Fruit fly (Drosophila melanogaster): ENCODE data around the gene c12.2.

c12.2 gene

dm6 chrX:9343480-9344477 is 24.6 kb downstream of the c12.2 start (continued):
- TF ChIP-seq N (GFP tag; optimal IDR thresholded peaks at IDR 0.05): no peak
- TF ChIP-seq Dfd (GFP tag; optimal IDR thresholded peaks at IDR 0.05): no peak
- TF ChIP-seq foxo (GFP tag; optimal IDR thresholded peaks at IDR 0.05): peak; percentile 86 to 95
- TF ChIP-seq Rel (GFP tag; optimal IDR thresholded peaks at IDR 0.05): peak; percentile 72
- peak; percentile 66 for TF ChIP-seq Rel (tag; optimal IDR thresholded peaks at IDR 0.05)
- TF ChIP-seq Myc (optimal IDR thresholded peaks at IDR 0.05): no peak

dm6 chrX:9344482-9345106 is 25.4 kb downstream of the c12.2 start:
- no peak for TF ChIP-seq Hr83 (GFP tag; optimal IDR thresholded peaks at IDR 0.05; ENCODE audit: poor library complexity, severe bottlenecking)
- no peak for TF ChIP-seq brk (GFP tag; optimal IDR thresholded peaks at IDR 0.05)
- TF ChIP-seq jim (GFP tag; optimal IDR thresholded peaks at IDR 0.05): peak; percentile 78
- TF ChIP-seq dsf (GFP tag; optimal IDR thresholded peaks at IDR 0.05; ENCODE audit: borderline replicate concordance): no peak
- no peak for TF ChIP-seq Myc (optimal IDR thresholded peaks at IDR 0.05)
- TF ChIP-seq Hr78 (GFP tag; optimal IDR thresholded peaks at IDR 0.05): no peak
- no peak for TF ChIP-seq CG32264 (GFP tag; optimal IDR thresholded peaks at IDR 0.05)
- no peak for TF ChIP-seq GATAd (GFP tag; optimal IDR thresholded peaks at IDR 0.05)
- TF ChIP-seq N (GFP tag; optimal IDR thresholded peaks at IDR 0.05): no peak
- TF ChIP-seq Mio (GFP tag; optimal IDR thresholded peaks at IDR 0.05): no peak
- TF ChIP-seq Sp1 (GFP tag; optimal IDR thresholded peaks at IDR 0.05): peak; percentile 79
- TF ChIP-seq pan (optimal IDR thresholded peaks at IDR 0.05): no peak
- no peak for TF ChIP-seq CrebA (GFP tag; optimal IDR thresholded peaks at IDR 0.05; ENCODE audit: borderline replicate concordance)
- TF ChIP-seq woc (GFP tag; optimal IDR thresholded peaks at IDR 0.05): peak; percentile 27
- TF ChIP-seq usp (GFP tag; optimal IDR thresholded peaks at IDR 0.05): no peak
- peak; percentile 33 for TF ChIP-seq Dfd (GFP tag; optimal IDR thresholded peaks at IDR 0.05)
- peak; percentile 80 for TF ChIP-seq dmrt93B (GFP tag; optimal IDR thresholded peaks at IDR 0.05)
- no peak for TF ChIP-seq Rel (GFP tag; optimal IDR thresholded peaks at IDR 0.05)
- TF ChIP-seq Rel (tag; optimal IDR thresholded peaks at IDR 0.05): peak; percentile 26
- peak; percentile 77 for TF ChIP-seq h (GFP tag; optimal IDR thresholded peaks at IDR 0.05)
- TF ChIP-seq Dif (GFP tag; optimal IDR thresholded peaks at IDR 0.05; ENCODE audit: partially characterized antibody): no peak
- no peak for TF ChIP-seq Abd-B (GFP tag; optimal IDR thresholded peaks at IDR 0.05)
- TF ChIP-seq Vsx2 (GFP tag; optimal IDR thresholded peaks at IDR 0.05; ENCODE audit: partially characterized antibody): no peak
- peak; percentile 73 for TF ChIP-seq OdsH (GFP tag; optimal IDR thresholded peaks at IDR 0.05)
- peak; percentile 77 for TF ChIP-seq rgr (GFP tag; optimal IDR thresholded peaks at IDR 0.05)
- TF ChIP-seq lola (GFP tag; optimal IDR thresholded peaks at IDR 0.05): no peak
- TF ChIP-seq Hnf4 (GFP tag; optimal IDR thresholded peaks at IDR 0.05): no peak
- peak; percentile 47 for TF ChIP-seq tai (GFP tag; optimal IDR thresholded peaks at IDR 0.05)
- TF ChIP-seq ey (GFP tag; optimal IDR thresholded peaks at IDR 0.05): peak; percentile 80
- TF ChIP-seq HLH106 (tag; optimal IDR thresholded peaks at IDR 0.05): peak; percentile 84
- TF ChIP-seq sv (GFP tag; optimal IDR thresholded peaks at IDR 0.05): no peak
- TF ChIP-seq CG9705 (GFP tag; optimal IDR thresholded peaks at IDR 0.05): peak; percentile 64
- peak; percentile 68 for TF ChIP-seq fru (GFP tag; optimal IDR thresholded peaks at IDR 0.05)
- no peak for TF ChIP-seq dl (GFP tag; optimal IDR thresholded peaks at IDR 0.05; ENCODE audit: insufficient read depth in 1 of 2, partially characterized antibody in 2 of 2)
- TF ChIP-seq psq (GFP tag; optimal IDR thresholded peaks at IDR 0.05): peak; percentile 54
- TF ChIP-seq foxo (GFP tag; optimal IDR thresholded peaks at IDR 0.05): peak in 1 of 2 experiments; percentile 82
- TF ChIP-seq sage (GFP tag; optimal IDR thresholded peaks at IDR 0.05): no peak
- TF ChIP-seq Jra (GFP tag; optimal IDR thresholded peaks at IDR 0.05): no peak
- TF ChIP-seq br (GFP tag; optimal IDR thresholded peaks at IDR 0.05): peak; percentile 78
